Worm (Caenorhabditis elegans) whole organism, early embryonic: Measurements from ENCODE around the gene del-2.

Experiments
- B0310.2 ChIP-seq: sonication (generic microtip); optimal IDR thresholded peaks from 2 replicates; lab custom pipeline; 2016; ENCODE audit warnings: mild to moderate bottlenecking, missing genetic modification characterization, missing compliant biosample characterization
- F13C5.2 ChIP-seq: sonication (generic microtip); optimal IDR thresholded peaks from 2 replicates; lab custom pipeline; 2017; ENCODE audit warnings: mild to moderate bottlenecking, missing genetic modification characterization, inconsistent platforms, missing compliant biosample characterization
- aly-1 ChIP-seq: sonication (generic microtip); optimal IDR thresholded peaks from 2 replicates; lab custom pipeline; 2016; ENCODE audit warnings: missing genetic modification characterization, missing compliant biosample characterization
- ama-1 ChIP-seq: fragments of 150-350 bp; optimal IDR thresholded peaks from 2 replicates; lab custom pipeline; 2014
- ceh-13 ChIP-seq: fragments of 200-800 bp; sonication (Bioruptor generic); optimal IDR thresholded peaks from 2 replicates; lab custom pipeline; 2018; ENCODE audit warnings: mild to moderate bottlenecking, missing genetic modification characterization, missing compliant biosample characterization
- flt-1 ChIP-seq: fragments of 200-800 bp; sonication (Bioruptor generic); IDR thresholded peaks from 2 replicates; pipeline ENCODE4 v1.3.6; 2022; ENCODE audit warnings: missing genetic modification characterization, missing compliant biosample characterization
- hmg-4 ChIP-seq: fragments of 200-800 bp; sonication (Bioruptor generic); optimal IDR thresholded peaks from 2 replicates; lab custom pipeline; 2018; ENCODE audit warnings: mild to moderate bottlenecking, missing genetic modification characterization, missing compliant biosample characterization
- hnd-1 ChIP-seq: sonication (generic microtip); optimal IDR thresholded peaks from 2 replicates; lab custom pipeline; 2016; ENCODE audit warnings: missing genetic modification characterization, missing compliant biosample characterization
- pes-1 ChIP-seq: fragments of 200-800 bp; sonication (Bioruptor generic); IDR thresholded peaks from 2 replicates; pipeline ENCODE4 v1.3.6; 2022; ENCODE audit warnings: missing genetic modification reagents, missing genetic modification characterization, missing compliant biosample characterization
- sea-1 ChIP-seq: fragments of 200-800 bp; sonication (Bioruptor generic); conservative IDR thresholded peaks from 2 replicates; pipeline ENCODE4 v1.3.6; 2022; ENCODE audit warnings: missing genetic modification characterization, missing compliant biosample characterization
- tbx-37 ChIP-seq: fragments of 200-800 bp; sonication (Bioruptor generic); conservative IDR thresholded peaks from 2 replicates; pipeline ENCODE4 v1.3.6; 2022; ENCODE audit warnings: missing genetic modification reagents, missing genetic modification characterization, missing compliant biosample characterization
- tra-4 ChIP-seq: sonication (generic microtip); optimal IDR thresholded peaks from 2 replicates; lab custom pipeline; 2017; ENCODE audit warnings: missing genetic modification characterization, missing compliant biosample characterization

- TF ChIP-seq tbx-37 (GFP tag; lab: Robert Waterston, UW) (no peak), ceh-13 (no peak), aly-1 (tag; lab: Kevin White, UChicago) (no peak), hmg-4 (GFP tag; lab: Kevin White, UChicago) (no peak), tra-4 (no peak), ama-1 (lab: Kevin White, UChicago) (no peak), B0310.2 (tag; lab: Kevin White, UChicago) (no peak), pes-1 (GFP tag; lab: Robert Waterston, UW) (no peak), sea-1 (no peak), flt-1 (GFP tag; lab: Robert Waterston, UW) (no peak), hnd-1 (no peak), F13C5.2 (tag; lab: Kevin White, UChicago) (no peak)
Measured at ce11 chrIV:9667084-9667483, 25.3 kb upstream of the del-2 start.
